Worm (Caenorhabditis elegans) whole organism, L2 larva: ENCODE data around the gene F43C11.16.

Experiments used
- ZK546.5 ChIP-seq: sonication (generic microtip); optimal IDR thresholded peaks from 2 replicates; lab custom pipeline; 2017; ENCODE audit warnings: missing biosample characterization, missing genetic modification characterization
- ceh-82 ChIP-seq: fragments of 150-350 bp; optimal IDR thresholded peaks from 2 replicates; lab custom pipeline; 2014; ENCODE audit warnings: missing biosample characterization, missing genetic modification characterization
- elt-1 ChIP-seq: fragments of 150-350 bp; optimal IDR thresholded peaks from 2 replicates; lab custom pipeline; 2014; ENCODE audit warnings: missing biosample characterization, missing genetic modification characterization
- fos-1 ChIP-seq: fragments of 150-350 bp; optimal IDR thresholded peaks from 2 replicates; lab custom pipeline; 2014; ENCODE audit warnings: missing biosample characterization, missing genetic modification characterization
- mdl-1 ChIP-seq, 2 experiments: fragments of 150-350 bp in 1 of 2; sonication (generic microtip) in 1 of 2; optimal IDR thresholded peaks; 2 replicates each; lab custom pipeline; 2017; ENCODE audit warnings: missing biosample characterization in 2 of 2, missing genetic modification characterization in 2 of 2
- nhr-21 ChIP-seq: fragments of 150-350 bp; optimal IDR thresholded peaks from 2 replicates; lab custom pipeline; 2014; ENCODE audit warnings: missing biosample characterization, missing genetic modification characterization
- nhr-6 ChIP-seq: fragments of 150-350 bp; optimal IDR thresholded peaks from 2 replicates; lab custom pipeline; 2014; ENCODE audit warnings: missing biosample characterization, missing genetic modification characterization
- snpc-4 ChIP-seq: fragments of 150-350 bp; optimal IDR thresholded peaks from 2 replicates; lab custom pipeline; 2014; ENCODE audit warnings: missing biosample characterization, missing genetic modification characterization

ce11 chrII:2352546-2352945 is 7.3 kb downstream of the F43C11.16 start, which contains the start of gene F43C11.10:
- TF ChIP-seq nhr-21 (tag; lab: Kevin White, UChicago): no peak
- TF ChIP-seq nhr-6 (tag; lab: Kevin White, UChicago): no peak
- no peak for TF ChIP-seq ZK546.5
- no peak for TF ChIP-seq mdl-1 (tag; optimal IDR thresholded peaks at IDR 0.05; lab: Kevin White, UChicago)
- no peak for TF ChIP-seq elt-1 (tag; lab: Kevin White, UChicago)
- TF ChIP-seq ceh-82 (tag; lab: Kevin White, UChicago): no peak
- TF ChIP-seq snpc-4 (tag; lab: Kevin White, UChicago): no peak
- TF ChIP-seq fos-1 (tag; lab: Kevin White, UChicago): no peak
